Worm (Caenorhabditis elegans) whole organism, L3 larva: ENCODE data around the gene algn-11.

Experiments used
- R02D3.7 ChIP-seq: fragments of 150-350 bp; optimal IDR thresholded peaks from 2 replicates; lab custom pipeline; 2014; ENCODE audit warnings: missing biosample characterization, missing genetic modification characterization
- ZK546.5 ChIP-seq: sonication (generic microtip); optimal IDR thresholded peaks from 2 replicates; lab custom pipeline; 2017; ENCODE audit warnings: missing biosample characterization, missing genetic modification characterization
- aly-2 ChIP-seq: fragments of 150-350 bp; optimal IDR thresholded peaks from 2 replicates; lab custom pipeline; 2014; ENCODE audit warnings: missing biosample characterization, missing genetic modification characterization
- ama-1 ChIP-seq: fragments of 150-350 bp; optimal IDR thresholded peaks from 2 replicates; lab custom pipeline; 2018
- ceh-16 ChIP-seq: sonication (generic microtip); optimal IDR thresholded peaks from 2 replicates; lab custom pipeline; 2017; ENCODE audit warnings: missing biosample characterization, missing genetic modification characterization
- ceh-28 ChIP-seq: fragments of 150-350 bp; optimal IDR thresholded peaks from 2 replicates; lab custom pipeline; 2014; ENCODE audit warnings: missing biosample characterization, missing genetic modification reagents, missing genetic modification characterization
- ceh-82 ChIP-seq: fragments of 150-350 bp; optimal IDR thresholded peaks from 2 replicates; lab custom pipeline; 2014; ENCODE audit warnings: missing biosample characterization, missing genetic modification characterization
- ceh-9 ChIP-seq: sonication (generic microtip); optimal IDR thresholded peaks from 2 replicates; lab custom pipeline; 2018; ENCODE audit warnings: missing biosample characterization, missing genetic modification characterization
- daf-12 ChIP-seq: fragments of 150-350 bp; optimal IDR thresholded peaks from 2 replicates; lab custom pipeline; 2014; ENCODE audit warnings: missing biosample characterization, missing genetic modification reagents, missing genetic modification characterization
- egl-5 ChIP-seq: fragments of 150-350 bp; optimal IDR thresholded peaks from 2 replicates; lab custom pipeline; 2017; ENCODE audit warnings: missing biosample characterization, missing genetic modification reagents, missing genetic modification characterization, inconsistent platforms
- elt-1 ChIP-seq: fragments of 150-350 bp; optimal IDR thresholded peaks from 2 replicates; lab custom pipeline; 2014; ENCODE audit warnings: missing biosample characterization, missing genetic modification characterization
- elt-2 ChIP-seq: sonication (generic microtip); optimal IDR thresholded peaks from 2 replicates; lab custom pipeline; 2016; ENCODE audit warnings: missing genetic modification reagents, mild to moderate bottlenecking, missing genetic modification characterization, missing compliant biosample characterization
- elt-3 ChIP-seq, 3 experiments: fragments of 150-350 bp in 1 of 3; sonication (generic microtip) in 2 of 3; optimal IDR thresholded peaks; 2 replicates in 2 of 3; 4 replicates in 1 of 3; lab custom pipeline; 2014 to 2017; ENCODE audit warnings: missing biosample characterization in 3 of 3, missing genetic modification characterization in 3 of 3
- eor-1 ChIP-seq, 2 experiments: fragments of 150-350 bp; optimal IDR thresholded peaks; 2 replicates each; lab custom pipeline; 2014 to 2018; ENCODE audit warnings: missing biosample characterization in 2 of 2, missing genetic modification characterization in 2 of 2
- fkh-10 ChIP-seq: sonication (generic microtip); optimal IDR thresholded peaks from 2 replicates; lab custom pipeline; 2017; ENCODE audit warnings: missing biosample characterization, missing genetic modification reagents, missing genetic modification characterization
- fkh-2 ChIP-seq: fragments of 150-350 bp; optimal IDR thresholded peaks from 2 replicates; lab custom pipeline; 2014; ENCODE audit warnings: missing biosample characterization, missing genetic modification reagents, missing genetic modification characterization
- fos-1 ChIP-seq: fragments of 150-350 bp; optimal IDR thresholded peaks from 2 replicates; lab custom pipeline; 2014; ENCODE audit warnings: missing biosample characterization, missing genetic modification characterization
- hmg-11 ChIP-seq: sonication (generic microtip); optimal IDR thresholded peaks from 2 replicates; lab custom pipeline; 2016; ENCODE audit warnings: missing genetic modification characterization, missing compliant biosample characterization
- jun-1 ChIP-seq: fragments of 150-350 bp; optimal IDR thresholded peaks from 2 replicates; lab custom pipeline; 2014; ENCODE audit warnings: missing biosample characterization, missing genetic modification reagents, missing genetic modification characterization
- lin-15B ChIP-seq: fragments of 150-350 bp; optimal IDR thresholded peaks from 2 replicates; lab custom pipeline; 2014; ENCODE audit warnings: missing biosample characterization, missing genetic modification characterization
- lin-39 ChIP-seq: fragments of 150-350 bp; optimal IDR thresholded peaks from 2 replicates; lab custom pipeline; 2018; ENCODE audit warnings: missing biosample characterization, missing genetic modification reagents, missing genetic modification characterization
- lsy-12 ChIP-seq: sonication (generic microtip); optimal IDR thresholded peaks from 2 replicates; lab custom pipeline; 2016; ENCODE audit warnings: mild to moderate bottlenecking, missing genetic modification characterization, missing compliant biosample characterization
- mdl-1 ChIP-seq: fragments of 150-350 bp; optimal IDR thresholded peaks from 2 replicates; lab custom pipeline; 2014; ENCODE audit warnings: missing biosample characterization, missing genetic modification characterization
- mml-1 ChIP-seq: fragments of 150-350 bp; sonication (generic microtip); optimal IDR thresholded peaks from 3 replicates; lab custom pipeline; 2014; ENCODE audit warnings: missing biosample characterization, missing genetic modification characterization
- nfya-1 ChIP-seq: sonication (generic microtip); optimal IDR thresholded peaks from 2 replicates; lab custom pipeline; 2017; ENCODE audit warnings: missing genetic modification characterization, mild to moderate bottlenecking, missing compliant biosample characterization, antibody characterized with exemption, moderate library complexity; ENCODE audit not compliant: insufficient read depth
- nhr-11 ChIP-seq: fragments of 150-350 bp; optimal IDR thresholded peaks from 2 replicates; lab custom pipeline; 2014; ENCODE audit warnings: missing biosample characterization, missing genetic modification characterization
- nhr-12 ChIP-seq: fragments of 150-350 bp; optimal IDR thresholded peaks from 2 replicates; lab custom pipeline; 2014; ENCODE audit warnings: missing biosample characterization, missing genetic modification characterization
- nhr-23 ChIP-seq: fragments of 150-350 bp; optimal IDR thresholded peaks from 2 replicates; lab custom pipeline; 2014; ENCODE audit warnings: missing biosample characterization, missing genetic modification reagents, missing genetic modification characterization
- nhr-237 ChIP-seq: fragments of 150-350 bp; optimal IDR thresholded peaks from 2 replicates; lab custom pipeline; 2014; ENCODE audit warnings: missing biosample characterization, missing genetic modification characterization
- nhr-25 ChIP-seq: sonication (generic microtip); optimal IDR thresholded peaks from 2 replicates; lab custom pipeline; 2017; ENCODE audit warnings: missing biosample characterization, missing genetic modification characterization
- nhr-43 ChIP-seq: sonication (generic microtip); optimal IDR thresholded peaks from 2 replicates; lab custom pipeline; 2016; ENCODE audit warnings: mild to moderate bottlenecking, missing genetic modification characterization, missing compliant biosample characterization; ENCODE audit not compliant: poor library complexity, severe bottlenecking
- nhr-67 ChIP-seq: fragments of 150-350 bp; optimal IDR thresholded peaks from 2 replicates; lab custom pipeline; 2014; ENCODE audit warnings: missing biosample characterization, missing genetic modification characterization
- nhr-77 ChIP-seq: fragments of 150-350 bp; optimal IDR thresholded peaks from 2 replicates; lab custom pipeline; 2014; ENCODE audit warnings: missing biosample characterization, missing genetic modification characterization
- pqm-1 ChIP-seq: fragments of 150-350 bp; optimal IDR thresholded peaks from 2 replicates; lab custom pipeline; 2017; ENCODE audit warnings: missing biosample characterization, missing genetic modification characterization, inconsistent platforms
- sea-2 ChIP-seq: fragments of 150-350 bp; sonication (generic microtip); optimal IDR thresholded peaks from 4 replicates; lab custom pipeline; 2014; ENCODE audit warnings: missing biosample characterization, missing genetic modification reagents, missing genetic modification characterization
- skn-1 ChIP-seq: fragments of 150-350 bp; optimal IDR thresholded peaks from 2 replicates; lab custom pipeline; 2014; ENCODE audit warnings: missing biosample characterization, missing genetic modification characterization
- snpc-4 ChIP-seq: fragments of 150-350 bp; optimal IDR thresholded peaks from 2 replicates; lab custom pipeline; 2014; ENCODE audit warnings: missing biosample characterization, missing genetic modification characterization
- tbx-2 ChIP-seq: sonication (generic microtip); optimal IDR thresholded peaks from 2 replicates; lab custom pipeline; 2016; ENCODE audit warnings: mild to moderate bottlenecking, missing genetic modification characterization, missing compliant biosample characterization
- unc-62 ChIP-seq: fragments of 150-350 bp; sonication (generic microtip); optimal IDR thresholded peaks from 4 replicates; lab custom pipeline; 2014; ENCODE audit warnings: missing biosample characterization, missing genetic modification reagents, missing genetic modification characterization
- zag-1 ChIP-seq: fragments of 150-350 bp; optimal IDR thresholded peaks from 2 replicates; lab custom pipeline; 2014; ENCODE audit warnings: missing biosample characterization, missing genetic modification characterization
- ztf-11 ChIP-seq: fragments of 150-350 bp; optimal IDR thresholded peaks from 2 replicates; lab custom pipeline; 2014; ENCODE audit warnings: missing biosample characterization, missing genetic modification characterization
- ztf-4 ChIP-seq: fragments of 150-350 bp; optimal IDR thresholded peaks from 2 replicates; lab custom pipeline; 2014; ENCODE audit warnings: missing biosample characterization, missing genetic modification characterization

The algn-11 gene

DNA sequence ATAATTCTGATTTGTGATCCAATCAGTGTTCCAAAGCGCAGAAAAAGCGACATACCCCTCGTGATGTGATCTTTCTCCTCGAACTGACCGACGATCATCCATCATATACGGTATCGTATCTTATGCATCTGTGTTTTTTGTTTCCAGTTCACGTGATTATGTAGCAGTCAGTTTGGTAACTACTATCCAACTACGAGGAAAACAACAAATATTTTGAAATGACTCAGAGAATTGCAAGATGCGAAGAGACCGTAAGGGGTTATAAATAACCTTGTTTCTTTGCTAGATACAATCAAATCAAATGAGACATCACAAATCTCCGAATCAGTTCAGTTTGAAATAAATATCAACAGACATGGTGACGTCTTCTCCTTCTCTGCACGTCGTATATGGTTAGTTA lies 9.8 kb upstream of the algn-11 start:
- peak; percentile 67 for TF ChIP-seq nhr-43 (tag; lab: Kevin White, UChicago)
- TF ChIP-seq nhr-23 = peak; percentile 81
- no peak for TF ChIP-seq jun-1
- TF ChIP-seq nhr-25 (tag; lab: Kevin White, UChicago) = peak; percentile 89
- TF ChIP-seq mdl-1 (tag; lab: Kevin White, UChicago) = peak; percentile 11
- TF ChIP-seq elt-1 (tag; lab: Kevin White, UChicago) = peak; percentile 94

ce11 chrIII:7299466-7299865 lies 9.1 kb upstream of the algn-11 start, which contains the start of the genes B0361.14 and B0361.9:
TSS of gene B0361.14 (minus strand) at chrIII:7299531.
TSS of gene B0361.9 (minus strand) at chrIII:7299631.
- TF ChIP-seq nhr-23 (peak; percentile 41), nhr-25 (tag; lab: Kevin White, UChicago) (peak; percentile 48), ceh-16 (no peak)
- TF ChIP-seq, all 47 proteins: peak for 2

ce11 chrIII:7298045-7298444 lies 7.7 kb upstream of the algn-11 start:
- TF ChIP-seq nhr-11 (no peak), elt-3 (tag; optimal IDR thresholded peaks at IDR 0.05; lab: Kevin White, UChicago) (no peak), fos-1 (no peak), fkh-2 (no peak), nhr-23 (peak; percentile 9), fkh-10 (GFP tag; lab: Kevin White, UChicago) (no peak), skn-1 (tag; lab: Kevin White, UChicago) (no peak), ama-1 (lab: Kevin White, UChicago) (peak; percentile 41), elt-2 (tag; lab: Kevin White, UChicago) (no peak), unc-62 (no peak), R02D3.7 (tag; lab: Kevin White, UChicago) (no peak), ztf-11 (tag; lab: Kevin White, UChicago) (no peak), lin-15B (tag; lab: Kevin White, UChicago) (no peak), jun-1 (no peak), zag-1 (tag; lab: Kevin White, UChicago) (no peak), sea-2 (GFP tag; lab: Kevin White, UChicago) (no peak), nhr-25 (tag; lab: Kevin White, UChicago) (peak; percentile 52), nhr-77 (no peak), elt-1 (tag; lab: Kevin White, UChicago) (peak; percentile 58), lsy-12 (tag; lab: Kevin White, UChicago) (no peak), eor-1 (tag; optimal IDR thresholded peaks at IDR 0.05; lab: Kevin White, UChicago) (no peak)
- TF ChIP-seq, all 47 proteins: peak for 4

ce11 chrIII:7297045-7297680 lies 6.8 kb upstream of the algn-11 start:
- no peak for TF ChIP-seq nhr-237 (tag; lab: Kevin White, UChicago)
- no peak for TF ChIP-seq ceh-9 (tag; lab: Kevin White, UChicago)
- no peak for TF ChIP-seq lsy-12 (tag; lab: Kevin White, UChicago)
- no peak for TF ChIP-seq pqm-1 (tag; lab: Kevin White, UChicago)
- TF ChIP-seq aly-2 (tag; lab: Kevin White, UChicago) = no peak
- TF ChIP-seq ceh-28 (tag; lab: Kevin White, UChicago) = no peak
- TF ChIP-seq R02D3.7 (tag; lab: Kevin White, UChicago) = no peak
- no peak for TF ChIP-seq elt-1 (tag; lab: Kevin White, UChicago)
- no peak for TF ChIP-seq nhr-11
- TF ChIP-seq mml-1 (tag; lab: Kevin White, UChicago) = no peak
- no peak for TF ChIP-seq nfya-1 (tag; lab: Kevin White, UChicago)
- TF ChIP-seq skn-1 (tag; lab: Kevin White, UChicago) = no peak
- no peak for TF ChIP-seq ZK546.5 (tag; lab: Kevin White, UChicago)
- TF ChIP-seq nhr-67 (tag; lab: Kevin White, UChicago) = no peak
- TF ChIP-seq zag-1 (tag; lab: Kevin White, UChicago) = no peak
- TF ChIP-seq daf-12 (tag; lab: Kevin White, UChicago) = no peak
- TF ChIP-seq snpc-4 (tag; lab: Kevin White, UChicago) = no peak
- TF ChIP-seq nhr-23 = peak; percentile 61
- TF ChIP-seq ztf-11 (tag; lab: Kevin White, UChicago) = no peak
- TF ChIP-seq unc-62 = peak; percentile 50
- TF ChIP-seq nhr-77 = no peak
- TF ChIP-seq nhr-43 (tag; lab: Kevin White, UChicago) = no peak
- TF ChIP-seq fos-1 = no peak
- TF ChIP-seq ceh-82 = no peak
- no peak for TF ChIP-seq fkh-10 (GFP tag; lab: Kevin White, UChicago)
- TF ChIP-seq ztf-4 (tag; lab: Kevin White, UChicago) = no peak
- peak in 1 of 3 experiments; percentile 32 for TF ChIP-seq elt-3 (tag; optimal IDR thresholded peaks at IDR 0.05; lab: Kevin White, UChicago)
- TF ChIP-seq lin-39 = no peak
- no peak for TF ChIP-seq nhr-12 (tag; lab: Kevin White, UChicago)
- TF ChIP-seq tbx-2 (tag; lab: Kevin White, UChicago) = no peak
- no peak for TF ChIP-seq egl-5 (tag; lab: Kevin White, UChicago)
- no peak for TF ChIP-seq fkh-2
- TF ChIP-seq hmg-11 (tag; lab: Kevin White, UChicago) = no peak
- TF ChIP-seq ama-1 (lab: Kevin White, UChicago) = peak; percentile 35
